Worm (Caenorhabditis elegans) whole organism, late embryonic: ENCODE results near the gene R05H5.3.

Source experiments
- elt-2 ChIP-seq: sonication (generic microtip); optimal IDR thresholded peaks from 2 replicates; lab custom pipeline; 2016; ENCODE audit warnings: missing genetic modification reagents, missing genetic modification characterization, missing compliant biosample characterization
- eyg-1 ChIP-seq: sonication (generic microtip); optimal IDR thresholded peaks from 2 replicates; lab custom pipeline; 2016; ENCODE audit warnings: missing genotype, missing genetic modification characterization, missing compliant biosample characterization
- mec-3 ChIP-seq: sonication (generic microtip); optimal IDR thresholded peaks from 2 replicates; lab custom pipeline; 2016; ENCODE audit warnings: borderline replicate concordance, missing genetic modification characterization, missing compliant biosample characterization
- pha-4 ChIP-seq: fragments of 150-350 bp; optimal IDR thresholded peaks from 2 replicates; lab custom pipeline; 2018; ENCODE audit warnings: missing biosample characterization, missing genetic modification reagents, missing genetic modification characterization

ce11 chrII:10221627-10222026 is 24.2 kb downstream of the R05H5.3 start:
- no peak for TF ChIP-seq pha-4
- no peak for TF ChIP-seq mec-3
- no peak for TF ChIP-seq eyg-1 (tag; lab: Kevin White, UChicago)
- no peak for TF ChIP-seq elt-2
